Worm (Caenorhabditis elegans): ENCODE measurements around the gene dpy-11.

dpy-11 gene

DNA sequence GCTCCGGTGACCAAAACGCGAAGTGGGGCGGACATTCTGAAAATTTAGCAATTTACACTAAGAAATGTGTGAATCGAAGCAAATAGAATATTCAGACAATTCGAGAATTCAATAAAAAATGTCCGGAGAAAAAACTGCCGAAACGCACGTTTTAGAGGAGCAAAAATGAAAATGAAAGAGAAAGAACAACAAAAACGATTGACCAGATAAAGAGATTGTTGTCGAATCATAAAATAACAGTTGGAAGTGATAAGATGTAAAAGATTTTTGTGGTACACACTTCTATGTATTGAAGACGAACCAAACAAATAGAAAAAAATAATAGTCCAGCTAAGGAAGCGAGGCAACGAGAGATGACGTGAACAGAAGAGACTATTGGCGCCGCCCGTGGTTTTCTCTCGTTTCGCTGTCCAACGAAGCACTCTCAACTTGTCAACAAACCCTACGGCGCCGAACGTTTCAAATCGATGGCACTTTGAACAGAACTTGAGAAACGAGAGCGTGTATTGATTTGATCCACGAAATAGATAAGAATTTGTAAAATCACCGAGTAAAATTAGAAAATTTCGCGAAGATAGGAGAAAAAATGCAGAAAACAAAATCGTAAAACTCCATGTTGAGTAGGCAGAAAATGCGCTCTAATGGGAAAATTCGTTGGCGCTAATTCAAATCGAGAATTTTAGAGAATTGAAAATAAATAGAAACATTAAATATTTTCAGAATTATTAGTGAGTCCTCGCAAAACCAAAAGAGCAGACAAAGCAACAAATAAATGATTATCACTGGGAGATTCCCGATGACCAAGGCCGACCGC lies 1.7 kb upstream of the dpy-11 start, which contains the start of gene mdh-1:
Gene mdh-1, minus strand, starts transcription at position 36 of the 814 bp plus-strand sequence.
- TF ChIP-seq unc-55 (GFP tag; optimal IDR thresholded peaks at IDR 0.05) (peak; percentile 67), nhr-10 (tag; optimal IDR thresholded peaks at IDR 0.05) (no peak), sma-9 (GFP tag; optimal IDR thresholded peaks at IDR 0.05) (peak; percentile 10), sma-9 (tag; optimal IDR thresholded peaks at IDR 0.05) (no peak)

ce11 chrV:6515344-6515743 lies 304 bp upstream of the dpy-11 start:
- TF ChIP-seq nhr-129 (tag; optimal IDR thresholded peaks at IDR 0.05) = no peak

- TF ChIP-seq nhr-129 (tag; optimal IDR thresholded peaks at IDR 0.05) (no peak), sma-9 (GFP tag; optimal IDR thresholded peaks at IDR 0.05) (peak; percentile 13), sma-9 (tag; optimal IDR thresholded peaks at IDR 0.05) (no peak), nhr-21 (tag; optimal IDR thresholded peaks at IDR 0.05) (peak; percentile 37)
Observed at ce11 chrV:6513786-6514430, 1.1 kb downstream of the dpy-11 start.

- TF ChIP-seq aly-2 (tag; optimal IDR thresholded peaks at IDR 0.05) (no peak), nhr-21 (tag; optimal IDR thresholded peaks at IDR 0.05) (peak; percentile 8), ceh-16 (tag; optimal IDR thresholded peaks at IDR 0.05) (no peak), fos-1 (tag; optimal IDR thresholded peaks at IDR 0.05) (peak; percentile 7), F13H6.1 (tag; optimal IDR thresholded peaks at IDR 0.05) (no peak), nhr-77 (tag; optimal IDR thresholded peaks at IDR 0.05) (no peak), nhr-10 (tag; optimal IDR thresholded peaks at IDR 0.05) (no peak), snpc-4 (tag; optimal IDR thresholded peaks at IDR 0.05) (no peak), ztf-1 (GFP tag; conservative IDR thresholded peaks at IDR 0.05) (no peak), mdl-1 (tag; optimal IDR thresholded peaks at IDR 0.05) (no peak)
Observed at ce11 chrV:6513356-6513755, 1.7 kb downstream of the dpy-11 start.

DNA sequence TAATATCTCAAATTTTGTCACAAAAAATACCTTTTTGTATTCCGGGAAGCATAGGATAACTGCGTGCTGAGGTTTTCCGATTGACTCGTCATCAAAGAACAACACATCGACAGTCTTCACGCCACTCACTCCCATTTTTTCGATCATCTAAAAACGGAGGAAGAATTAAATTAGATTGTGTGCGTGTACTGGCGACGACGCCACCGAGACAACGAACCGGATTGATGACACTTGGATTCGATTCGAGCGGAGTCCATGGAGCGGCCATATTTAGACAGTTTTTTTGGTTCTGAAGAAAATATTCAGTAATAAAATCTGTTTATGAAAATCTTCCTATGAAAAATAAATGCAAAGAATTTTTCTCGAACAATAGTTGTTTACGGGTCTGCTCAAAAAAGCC lies 3.9 kb downstream of the dpy-11 start, which contains the start of gene ubh-1:
Gene ubh-1, minus strand, starts transcription at position 289 of the 400 bp plus-strand sequence.
- TF ChIP-seq mab-5 (tag; optimal IDR thresholded peaks at IDR 0.05) (no peak), lsy-2 (tag; optimal IDR thresholded peaks at IDR 0.05) (no peak), ztf-4 (tag; optimal IDR thresholded peaks at IDR 0.05) (no peak), nhr-77 (tag; optimal IDR thresholded peaks at IDR 0.05) (no peak), alr-1 (tag; optimal IDR thresholded peaks at IDR 0.05) (no peak)

- TF ChIP-seq lsy-2 (tag; optimal IDR thresholded peaks at IDR 0.05) (peak in 1 of 2 experiments; percentile 10), sem-4 (tag; optimal IDR thresholded peaks at IDR 0.05) (no peak)
Observed at ce11 chrV:6510622-6511021, 4.4 kb downstream of the dpy-11 start.

ce11 chrV:6509717-6510116 lies 5.3 kb downstream of the dpy-11 start, which contains the start of gene ubh-2:
Gene ubh-2, minus strand, starts transcription at chrV:6509817.
- TF ChIP-seq zag-1 (tag; optimal IDR thresholded peaks at IDR 0.05) (no peak), aly-2 (tag; optimal IDR thresholded peaks at IDR 0.05) (no peak), R02D3.7 (tag; optimal IDR thresholded peaks at IDR 0.05) (no peak), elt-1 (tag; optimal IDR thresholded peaks at IDR 0.05) (no peak), blmp-1 (tag; optimal IDR thresholded peaks at IDR 0.05; ENCODE audit: insufficient read depth) (no peak), ztf-11 (tag; optimal IDR thresholded peaks at IDR 0.05) (no peak), Y55F3AM.14 (GFP tag; optimal IDR thresholded peaks at IDR 0.05) (no peak)

- TF ChIP-seq alr-1 (tag; optimal IDR thresholded peaks at IDR 0.05) (no peak), nhr-77 (tag; optimal IDR thresholded peaks at IDR 0.05) (no peak), fos-1 (tag; optimal IDR thresholded peaks at IDR 0.05) (no peak), unc-39 (tag; optimal IDR thresholded peaks at IDR 0.05) (no peak), snpc-4 (tag; optimal IDR thresholded peaks at IDR 0.05) (no peak), F13H6.1 (tag; optimal IDR thresholded peaks at IDR 0.05) (no peak), ztf-1 (GFP tag; conservative IDR thresholded peaks at IDR 0.05) (no peak), nhr-10 (tag; optimal IDR thresholded peaks at IDR 0.05) (no peak), C34F6.9 (tag; optimal IDR thresholded peaks at IDR 0.05) (no peak), lin-11 (tag; optimal IDR thresholded peaks at IDR 0.05) (no peak), sma-9 (GFP tag; optimal IDR thresholded peaks at IDR 0.05) (no peak), sma-9 (tag; optimal IDR thresholded peaks at IDR 0.05) (no peak), elt-1 (tag; optimal IDR thresholded peaks at IDR 0.05) (no peak), zag-1 (tag; optimal IDR thresholded peaks at IDR 0.05) (no peak), nhr-25 (tag; optimal IDR thresholded peaks at IDR 0.05) (no peak), nhr-6 (tag; optimal IDR thresholded peaks at IDR 0.05) (no peak), dmd-4 (tag; optimal IDR thresholded peaks at IDR 0.05) (no peak), nhr-23 (tag; optimal IDR thresholded peaks at IDR 0.05) (no peak), egl-27 (tag; optimal IDR thresholded peaks at IDR 0.05) (no peak)
Observed at ce11 chrV:6508703-6509102, 6.3 kb downstream of the dpy-11 start, which contains the start of gene ubh-3. Gene ubh-3, minus strand, starts transcription at chrV:6508803.

Data from whole organism, L2 larva.